Worm (Caenorhabditis elegans) whole organism, young adult: ENCODE results near the gene C37H5.14.

ENCODE experiments used
- B0261.1 ChIP-seq: sonication (generic microtip); optimal IDR thresholded peaks from 2 replicates; lab custom pipeline; 2016; ENCODE audit warnings: mild to moderate bottlenecking, missing genetic modification characterization, moderate library complexity, missing compliant biosample characterization
- B0336.3 ChIP-seq: fragments of 200-800 bp; sonication (Bioruptor generic); IDR thresholded peaks from 2 replicates; pipeline ENCODE4 v1.3.6; 2022; ENCODE audit warnings: missing genetic modification characterization, missing compliant biosample characterization
- C06A6.2 ChIP-seq: fragments of 200-800 bp; sonication (Bioruptor generic); conservative IDR thresholded peaks from 2 replicates; pipeline ENCODE4 v1.3.6; 2022; ENCODE audit warnings: missing genetic modification characterization, missing compliant biosample characterization
- C17E4.6 ChIP-seq: fragments of 200-800 bp; sonication (Bioruptor generic); IDR thresholded peaks from 2 replicates; pipeline ENCODE4 v1.3.6; 2022; ENCODE audit warnings: missing genetic modification reagents, missing genetic modification characterization, missing compliant biosample characterization
- F10E7.11 ChIP-seq: sonication (generic microtip); optimal IDR thresholded peaks from 2 replicates; lab custom pipeline; 2017; ENCODE audit warnings: mild to moderate bottlenecking, missing genetic modification characterization, moderate library complexity, missing compliant biosample characterization
- F23B12.7 ChIP-seq: sonication (generic microtip); optimal IDR thresholded peaks from 2 replicates; lab custom pipeline; 2017; ENCODE audit warnings: missing genetic modification characterization, mild to moderate bottlenecking, missing compliant biosample characterization, antibody characterized with exemption, moderate library complexity; ENCODE audit not compliant: insufficient read depth
- F33H1.4 ChIP-seq: fragments of 200-800 bp; sonication (Bioruptor generic); IDR thresholded peaks from 2 replicates; pipeline ENCODE4 v1.3.6; 2022; ENCODE audit warnings: missing genetic modification reagents, missing genetic modification characterization, missing compliant biosample characterization
- F49E8.2 ChIP-seq: sonication (generic microtip); optimal IDR thresholded peaks from 3 replicates; lab custom pipeline; 2017; ENCODE audit warnings: missing genetic modification characterization, mild to moderate bottlenecking, missing compliant biosample characterization, antibody characterized with exemption, moderate library complexity; ENCODE audit not compliant: insufficient read depth
- F57C9.4 ChIP-seq: sonication (generic microtip); optimal IDR thresholded peaks from 2 replicates; lab custom pipeline; 2017; ENCODE audit warnings: mild to moderate bottlenecking, missing genetic modification characterization, missing compliant biosample characterization
- K11D2.4 ChIP-seq: fragments of 200-800 bp; sonication (Bioruptor generic); IDR thresholded peaks from 2 replicates; pipeline ENCODE4 v1.3.6; 2022; ENCODE audit warnings: missing genetic modification reagents, missing genetic modification characterization, missing compliant biosample characterization
- T26A5.8 ChIP-seq: sonication (generic microtip); optimal IDR thresholded peaks from 2 replicates; lab custom pipeline; 2016; ENCODE audit warnings: missing genetic modification characterization, missing compliant biosample characterization
- Y53F4B.3 ChIP-seq: fragments of 200-800 bp; sonication (Bioruptor generic); IDR thresholded peaks from 2 replicates; pipeline ENCODE4 v1.3.6; 2022; ENCODE audit warnings: missing genetic modification reagents, missing genetic modification characterization, missing compliant biosample characterization
- akir-1 ChIP-seq: fragments of 200-800 bp; sonication (Bioruptor generic); optimal IDR thresholded peaks from 2 replicates; lab custom pipeline; 2018; ENCODE audit warnings: mild to moderate bottlenecking, missing genetic modification characterization, moderate library complexity, missing compliant biosample characterization
- bed-1 ChIP-seq: fragments of 200-800 bp; sonication (Bioruptor generic); IDR thresholded peaks from 2 replicates; pipeline ENCODE4 v1.3.6; 2022; ENCODE audit warnings: missing genetic modification reagents, missing genetic modification characterization, missing compliant biosample characterization
- ceh-40 ChIP-seq: fragments of 200-800 bp; sonication (Bioruptor generic); IDR thresholded peaks from 2 replicates; pipeline ENCODE4 v1.3.6; 2022; ENCODE audit warnings: missing genetic modification characterization, missing compliant biosample characterization
- ceh-91 ChIP-seq: fragments of 200-800 bp; sonication (Bioruptor generic); IDR thresholded peaks from 2 replicates; pipeline ENCODE4 v1.3.6; 2022; ENCODE audit warnings: missing genetic modification reagents, missing genetic modification characterization, missing compliant biosample characterization
- die-1 ChIP-seq: sonication (generic microtip); optimal IDR thresholded peaks from 2 replicates; lab custom pipeline; 2016; ENCODE audit warnings: missing genotype, mild to moderate bottlenecking, missing genetic modification characterization, missing compliant biosample characterization
- dpff-1 ChIP-seq: sonication (generic microtip); optimal IDR thresholded peaks from 2 replicates; lab custom pipeline; 2017; ENCODE audit warnings: mild to moderate bottlenecking, missing genetic modification characterization, missing compliant biosample characterization
- egl-44 ChIP-seq: fragments of 200-800 bp; sonication (Bioruptor generic); IDR thresholded peaks from 2 replicates; pipeline ENCODE4 v1.3.6; 2022; ENCODE audit warnings: missing genetic modification reagents, missing genetic modification characterization, missing compliant biosample characterization
- ekl-4 ChIP-seq: fragments of 200-800 bp; sonication (Bioruptor generic); IDR thresholded peaks from 2 replicates; pipeline ENCODE4 v1.3.6; 2022; ENCODE audit warnings: missing genetic modification reagents, missing genetic modification characterization, missing compliant biosample characterization
- ets-4 ChIP-seq: fragments of 200-800 bp; sonication (Bioruptor generic); optimal IDR thresholded peaks from 2 replicates; lab custom pipeline; 2018; ENCODE audit warnings: mild to moderate bottlenecking, missing genetic modification characterization, missing compliant biosample characterization
- gei-17 ChIP-seq: fragments of 200-800 bp; sonication (Bioruptor generic); optimal IDR thresholded peaks from 2 replicates; lab custom pipeline; 2018; ENCODE audit warnings: mild to moderate bottlenecking, missing genetic modification characterization, missing compliant biosample characterization
- hmg-1.2 ChIP-seq: fragments of 200-800 bp; sonication (Bioruptor generic); IDR thresholded peaks from 2 replicates; pipeline ENCODE4 v1.3.6; 2022; ENCODE audit warnings: missing genetic modification reagents, missing genetic modification characterization, missing compliant biosample characterization
- let-607 ChIP-seq, 2 experiments: fragments of 200-800 bp in 1 of 2; sonication (Bioruptor generic) in 1 of 2; sonication (generic microtip) in 1 of 2; optimal IDR thresholded peaks; 2 replicates each; lab custom pipeline; 2016 to 2018; ENCODE audit warnings: mild to moderate bottlenecking in 2 of 2, missing compliant biosample characterization in 2 of 2, missing genetic modification characterization in 2 of 2, moderate library complexity in 2 of 2, missing genotype in 1 of 2
- lin-35 ChIP-seq, 3 experiments: fragments of 150-350 bp in 2 of 3; sonication (generic microtip) in 1 of 3; optimal IDR thresholded peaks; 2 replicates each; lab custom pipeline; 2014 to 2018; ENCODE audit warnings: missing biosample characterization in 3 of 3, missing genetic modification characterization in 3 of 3, missing genetic modification reagents in 3 of 3
- lin-54 ChIP-seq: fragments of 200-800 bp; sonication (Bioruptor generic); optimal IDR thresholded peaks from 2 replicates; lab custom pipeline; 2018; ENCODE audit warnings: mild to moderate bottlenecking, missing genetic modification characterization, missing compliant biosample characterization
- lsl-1 ChIP-seq: fragments of 200-800 bp; sonication (Bioruptor generic); optimal IDR thresholded peaks from 2 replicates; lab custom pipeline; 2018; ENCODE audit warnings: mild to moderate bottlenecking, missing genetic modification characterization, moderate library complexity, missing compliant biosample characterization
- lsy-27 ChIP-seq: sonication (generic microtip); optimal IDR thresholded peaks from 2 replicates; lab custom pipeline; 2017; ENCODE audit warnings: missing genetic modification characterization, mild to moderate bottlenecking, missing compliant biosample characterization, antibody characterized with exemption, missing genotype, borderline replicate concordance; ENCODE audit not compliant: insufficient read depth
- madf-6 ChIP-seq: fragments of 200-800 bp; sonication (Bioruptor generic); IDR thresholded peaks from 2 replicates; pipeline ENCODE4 v1.3.6; 2022; ENCODE audit warnings: missing genetic modification reagents, missing genetic modification characterization, missing compliant biosample characterization
- mcd-1 ChIP-seq: fragments of 200-800 bp; sonication (Bioruptor generic); IDR thresholded peaks from 2 replicates; pipeline ENCODE4 v1.3.6; 2022; ENCODE audit warnings: missing genetic modification reagents, missing genetic modification characterization, missing compliant biosample characterization
- mel-28 ChIP-seq: sonication (generic microtip); optimal IDR thresholded peaks from 2 replicates; lab custom pipeline; 2016; ENCODE audit warnings: borderline replicate concordance, mild to moderate bottlenecking, missing genetic modification characterization, missing compliant biosample characterization
- nhr-27 ChIP-seq: fragments of 200-800 bp; sonication (Bioruptor generic); optimal IDR thresholded peaks from 2 replicates; lab custom pipeline; 2018; ENCODE audit warnings: mild to moderate bottlenecking, missing genetic modification characterization, moderate library complexity, missing compliant biosample characterization
- nhr-80 ChIP-seq: sonication (generic microtip); optimal IDR thresholded peaks from 2 replicates; lab custom pipeline; 2016; ENCODE audit warnings: missing genetic modification characterization, missing compliant biosample characterization
- nhr-90 ChIP-seq: sonication (generic microtip); optimal IDR thresholded peaks from 2 replicates; lab custom pipeline; 2016; ENCODE audit warnings: missing genotype, mild to moderate bottlenecking, missing genetic modification characterization, missing compliant biosample characterization
- pha-4 ChIP-seq: fragments of 150-350 bp; sonication (generic microtip); optimal IDR thresholded peaks from 2 replicates; lab custom pipeline; 2014; ENCODE audit warnings: missing biosample characterization, missing genetic modification reagents, missing genetic modification characterization
- rcor-1 ChIP-seq: fragments of 200-800 bp; sonication (Bioruptor generic); IDR thresholded peaks from 2 replicates; pipeline ENCODE4 v1.3.6; 2022; ENCODE audit warnings: missing genetic modification reagents, missing genetic modification characterization, missing compliant biosample characterization
- sdz-38 ChIP-seq: sonication (generic microtip); optimal IDR thresholded peaks from 2 replicates; lab custom pipeline; 2016; ENCODE audit warnings: missing genotype, missing genetic modification characterization, missing compliant biosample characterization
- snpc-4 ChIP-seq, 5 experiments: fragments of 150-350 bp in 1 of 5; sonication (generic microtip) in 4 of 5; optimal IDR thresholded peaks; 2 replicates each; lab custom pipeline; 2014 to 2018; ENCODE audit warnings: missing genetic modification characterization in 5 of 5, missing biosample characterization in 3 of 5, antibody characterized with exemption in 2 of 5, mild to moderate bottlenecking in 2 of 5, missing compliant biosample characterization in 2 of 5, missing genotype in 2 of 5, moderate library complexity in 2 of 5, missing genetic modification reagents in 1 of 5
- tlf-1 ChIP-seq: fragments of 200-800 bp; sonication (Bioruptor generic); optimal IDR thresholded peaks from 2 replicates; lab custom pipeline; 2018; ENCODE audit warnings: mild to moderate bottlenecking, missing genetic modification characterization, missing compliant biosample characterization
- unc-130 ChIP-seq: sonication (generic microtip); optimal IDR thresholded peaks from 2 replicates; lab custom pipeline; 2016; ENCODE audit warnings: missing genetic modification reagents, missing genetic modification characterization, missing compliant biosample characterization
- unc-62 ChIP-seq: fragments of 150-350 bp; optimal IDR thresholded peaks from 2 replicates; lab custom pipeline; 2014; ENCODE audit warnings: missing biosample characterization, missing genetic modification reagents, missing genetic modification characterization
- xnd-1 ChIP-seq: sonication (generic microtip); optimal IDR thresholded peaks from 2 replicates; lab custom pipeline; 2016; ENCODE audit warnings: missing genotype, missing genetic modification reagents, missing genetic modification characterization, missing compliant biosample characterization
- ztf-26 ChIP-seq: sonication (generic microtip); optimal IDR thresholded peaks from 2 replicates; lab custom pipeline; 2017; ENCODE audit warnings: missing genetic modification characterization, missing compliant biosample characterization

The C37H5.14 gene

ce11 chrV:4864330-4864729 is 30.2 kb upstream of the C37H5.14 start:
- TF ChIP-seq F10E7.11 (tag; lab: Kevin White, UChicago), result no peak
- no peak for TF ChIP-seq ceh-40 (GFP tag; lab: Robert Waterston, UW)
- TF ChIP-seq lsl-1 (GFP tag; lab: Kevin White, UChicago), result no peak
- TF ChIP-seq ets-4 (GFP tag; lab: Kevin White, UChicago), result no peak
- TF ChIP-seq die-1, result no peak
- no peak for TF ChIP-seq mcd-1 (GFP tag; lab: Robert Waterston, UW)
- TF ChIP-seq F23B12.7, result no peak

ce11 chrV:4862737-4863136 is 28.6 kb upstream of the C37H5.14 start, which contains the start of gene C37H5.13:
Gene C37H5.13, minus strand, starts transcription at chrV:4862965.
- TF ChIP-seq madf-6 (GFP tag; lab: Robert Waterston, UW), result no peak
- TF ChIP-seq nhr-80 (tag; lab: Kevin White, UChicago), result peak; percentile 22
- no peak for TF ChIP-seq F33H1.4 (GFP tag; lab: Robert Waterston, UW)
- TF ChIP-seq B0336.3 (GFP tag; lab: Robert Waterston, UW), result no peak
- TF ChIP-seq gei-17 (GFP tag; lab: Kevin White, UChicago), result no peak
- no peak for TF ChIP-seq unc-62
- peak; percentile 11 for TF ChIP-seq pha-4 (tag; lab: Kevin White, UChicago)
- TF ChIP-seq B0261.1 (tag; lab: Kevin White, UChicago), result no peak
- TF ChIP-seq ekl-4 (GFP tag; lab: Robert Waterston, UW), result no peak
- no peak for TF ChIP-seq sdz-38

DNA sequence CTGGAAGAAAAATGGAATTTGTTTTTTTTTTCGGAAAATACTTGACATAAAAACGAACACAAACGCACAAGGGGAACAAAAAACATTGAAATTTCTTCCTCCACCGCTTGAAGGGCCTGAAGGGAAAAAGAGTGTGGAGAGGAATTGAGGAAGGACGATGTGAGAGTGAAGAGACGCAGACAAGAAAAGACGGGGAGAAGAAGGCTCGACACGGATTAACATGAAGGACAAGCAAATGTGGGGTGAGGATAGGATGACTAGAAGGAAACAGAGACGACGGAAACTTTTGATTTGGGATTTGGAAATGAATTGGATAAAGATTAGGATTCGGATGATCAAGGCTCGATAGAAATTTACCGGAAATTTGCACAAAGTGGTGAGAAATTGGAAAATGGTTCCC is 26.3 kb upstream of the C37H5.14 start:
- TF ChIP-seq egl-44 (GFP tag; lab: Robert Waterston, UW) (no peak), ceh-91 (GFP tag; lab: Robert Waterston, UW) (no peak), F23B12.7 (no peak), lin-35 (GFP tag; optimal IDR thresholded peaks at IDR 0.05; lab: Kevin White, UChicago) (peak in 1 of 3 experiments; percentile 11), B0261.1 (tag; lab: Kevin White, UChicago) (no peak), hmg-1.2 (GFP tag; lab: Robert Waterston, UW) (peak; percentile 40; the same call in 1 of the 2 replicates), ztf-26 (tag; lab: Kevin White, UChicago) (no peak), tlf-1 (no peak), dpff-1 (tag; lab: Kevin White, UChicago) (no peak), Y53F4B.3 (GFP tag; lab: Robert Waterston, UW) (no peak), mel-28 (tag; lab: Kevin White, UChicago) (no peak)

- no peak for TF ChIP-seq T26A5.8
- TF ChIP-seq lsy-27 (tag; lab: Kevin White, UChicago), result no peak
- no peak for TF ChIP-seq nhr-27
- TF ChIP-seq unc-62, result no peak
- TF ChIP-seq nhr-90 (tag; lab: Kevin White, UChicago), result no peak
- no peak for TF ChIP-seq F49E8.2 (tag; lab: Kevin White, UChicago)
- TF ChIP-seq xnd-1, result no peak
- no peak for TF ChIP-seq madf-6 (GFP tag; lab: Robert Waterston, UW)
- no peak for TF ChIP-seq rcor-1 (GFP tag; lab: Robert Waterston, UW)
These were observed 23.4 kb upstream of the C37H5.14 start for ce11 chrV:4857561-4857960.

- TF ChIP-seq unc-130 (GFP tag; lab: Kevin White, UChicago) (no peak), die-1 (no peak), C17E4.6 (GFP tag; lab: Robert Waterston, UW) (no peak), snpc-4 (GFP tag; optimal IDR thresholded peaks at IDR 0.05; lab: Kevin White, UChicago) (no peak), snpc-4 (tag; optimal IDR thresholded peaks at IDR 0.05; lab: Kevin White, UChicago) (no peak), lin-54 (GFP tag; lab: Kevin White, UChicago) (no peak), C06A6.2 (no peak), bed-1 (GFP tag; lab: Robert Waterston, UW) (no peak), K11D2.4 (GFP tag; lab: Robert Waterston, UW) (no peak), akir-1 (GFP tag; lab: Kevin White, UChicago) (no peak), F57C9.4 (no peak), let-607 (tag; optimal IDR thresholded peaks at IDR 0.05; lab: Kevin White, UChicago) (no peak)
These were observed 17.8 kb upstream of the C37H5.14 start for ce11 chrV:4851969-4852368.
